Worm (Caenorhabditis elegans) whole organism, L4 larva: ENCODE measurements around the gene fbxl-5.

Experiments
- F10B5.3 ChIP-seq: sonication (generic microtip); optimal IDR thresholded peaks from 2 replicates; lab custom pipeline; 2016; ENCODE audit warnings: mild to moderate bottlenecking, missing genetic modification characterization, missing compliant biosample characterization
- F37D6.2 ChIP-seq: sonication (generic microtip); optimal IDR thresholded peaks from 2 replicates; lab custom pipeline; 2016; ENCODE audit warnings: mild to moderate bottlenecking, missing genetic modification characterization, missing compliant biosample characterization
- T20F7.1 ChIP-seq: fragments of 200-800 bp; sonication (Bioruptor generic); optimal IDR thresholded peaks from 2 replicates; lab custom pipeline; 2018; ENCODE audit warnings: mild to moderate bottlenecking, missing genetic modification characterization, missing compliant biosample characterization
- T26A8.4 ChIP-seq: fragments of 200-800 bp; sonication (Bioruptor generic); IDR thresholded peaks from 2 replicates; pipeline ENCODE4 v1.3.6; 2022; ENCODE audit warnings: missing genetic modification characterization, missing compliant biosample characterization
- ZK337.2 ChIP-seq: fragments of 200-800 bp; sonication (Bioruptor generic); IDR thresholded peaks from 2 replicates; pipeline ENCODE4 v1.3.6; 2022; ENCODE audit warnings: missing genetic modification reagents, missing genetic modification characterization, missing compliant biosample characterization
- aha-1 ChIP-seq: fragments of 150-350 bp; peaks from one replicate; lab custom pipeline; 2014; ENCODE audit warnings: missing biosample characterization, missing genetic modification characterization
- aly-2 ChIP-seq: sonication (generic microtip); optimal IDR thresholded peaks from 2 replicates; lab custom pipeline; 2018; ENCODE audit warnings: missing biosample characterization, missing genetic modification characterization
- ama-1 ChIP-seq: fragments of 150-350 bp; optimal IDR thresholded peaks from 2 replicates; lab custom pipeline; 2014; ENCODE audit warnings: inconsistent platforms, mixed read lengths
- arid-1 ChIP-seq: fragments of 200-800 bp; sonication (Bioruptor generic); conservative IDR thresholded peaks from 2 replicates; pipeline ENCODE4 v1.3.6; 2022; ENCODE audit warnings: missing genetic modification reagents, missing genetic modification characterization, missing compliant biosample characterization
- ceh-28 ChIP-seq: fragments of 150-350 bp; optimal IDR thresholded peaks from 2 replicates; lab custom pipeline; 2014; ENCODE audit warnings: missing biosample characterization, missing genetic modification reagents, missing genetic modification characterization
- ceh-44 ChIP-seq: fragments of 200-800 bp; sonication (Bioruptor generic); IDR thresholded peaks from 2 replicates; pipeline ENCODE4 v1.3.6; 2022; ENCODE audit warnings: missing genetic modification reagents, missing genetic modification characterization, missing compliant biosample characterization
- ceh-82 ChIP-seq: sonication (generic microtip); optimal IDR thresholded peaks from 2 replicates; lab custom pipeline; 2017; ENCODE audit warnings: missing biosample characterization, missing genetic modification characterization
- ces-1 ChIP-seq: fragments of 150-350 bp; sonication (generic microtip); optimal IDR thresholded peaks from 4 replicates; lab custom pipeline; 2014; ENCODE audit warnings: missing biosample characterization, missing genetic modification reagents, missing genetic modification characterization
- cey-2 ChIP-seq: sonication (generic microtip); optimal IDR thresholded peaks from 3 replicates; lab custom pipeline; 2017; ENCODE audit warnings: missing genetic modification characterization, mild to moderate bottlenecking, missing compliant biosample characterization, antibody characterized with exemption, borderline replicate concordance; ENCODE audit not compliant: insufficient read depth
- daf-12 ChIP-seq: fragments of 150-350 bp; optimal IDR thresholded peaks from 2 replicates; lab custom pipeline; 2014; ENCODE audit warnings: missing biosample characterization, missing genetic modification reagents, missing genetic modification characterization
- dmd-8 ChIP-seq: fragments of 200-800 bp; sonication (Bioruptor generic); IDR thresholded peaks from 2 replicates; pipeline ENCODE4 v1.3.6; 2022; ENCODE audit warnings: missing genetic modification characterization, missing compliant biosample characterization
- duxl-1 ChIP-seq: sonication (generic microtip); optimal IDR thresholded peaks from 2 replicates; lab custom pipeline; 2016; ENCODE audit warnings: mild to moderate bottlenecking, missing genetic modification characterization, moderate library complexity, missing compliant biosample characterization; ENCODE audit not compliant: poor library complexity
- egl-27 ChIP-seq: sonication (generic microtip); optimal IDR thresholded peaks from 3 replicates; lab custom pipeline; 2017; ENCODE audit warnings: missing biosample characterization, missing genetic modification reagents, missing genetic modification characterization
- gei-8 ChIP-seq: fragments of 200-800 bp; sonication (Bioruptor generic); optimal IDR thresholded peaks from 2 replicates; lab custom pipeline; 2018; ENCODE audit warnings: mild to moderate bottlenecking, missing genetic modification characterization, missing compliant biosample characterization
- hlh-11 ChIP-seq: fragments of 200-800 bp; sonication (Bioruptor generic); optimal IDR thresholded peaks from 2 replicates; lab custom pipeline; 2018; ENCODE audit warnings: mild to moderate bottlenecking, missing genetic modification characterization, missing compliant biosample characterization
- hlh-30 ChIP-seq: sonication (generic microtip); optimal IDR thresholded peaks from 2 replicates; lab custom pipeline; 2017; ENCODE audit warnings: antibody characterized with exemption, mild to moderate bottlenecking, missing genetic modification characterization, missing compliant biosample characterization; ENCODE audit not compliant: insufficient read depth
- hmg-1.1 ChIP-seq: fragments of 200-800 bp; sonication (Bioruptor generic); IDR thresholded peaks from 2 replicates; pipeline ENCODE4 v1.3.6; 2022; ENCODE audit warnings: missing genetic modification reagents, missing genetic modification characterization, missing compliant biosample characterization
- lin-13 ChIP-seq: fragments of 150-350 bp; optimal IDR thresholded peaks from 2 replicates; lab custom pipeline; 2014; ENCODE audit warnings: missing biosample characterization, missing genetic modification reagents, missing genetic modification characterization
- lin-29 ChIP-seq: fragments of 200-800 bp; sonication (Bioruptor generic); IDR thresholded peaks from 2 replicates; pipeline ENCODE4 v1.3.6; 2022; ENCODE audit warnings: missing genetic modification reagents, missing genetic modification characterization, missing compliant biosample characterization
- lin-38 ChIP-seq: fragments of 200-800 bp; sonication (Bioruptor generic); IDR thresholded peaks from 2 replicates; pipeline ENCODE4 v1.3.6; 2022; ENCODE audit warnings: missing genetic modification reagents, missing genetic modification characterization, missing compliant biosample characterization
- lin-39 ChIP-seq: fragments of 150-350 bp; optimal IDR thresholded peaks from 2 replicates; lab custom pipeline; 2014; ENCODE audit warnings: missing biosample characterization, missing genetic modification reagents, missing genetic modification characterization
- lsy-2 ChIP-seq, 2 experiments: fragments of 150-350 bp in 1 of 2; sonication (generic microtip) in 1 of 2; optimal IDR thresholded peaks; 2 replicates each; lab custom pipeline; 2014 to 2017; ENCODE audit warnings: missing biosample characterization in 2 of 2, missing genetic modification characterization in 2 of 2
- mdl-1 ChIP-seq, 2 experiments: fragments of 150-350 bp in 1 of 2; sonication (generic microtip) in 1 of 2; optimal IDR thresholded peaks; 2 replicates each; lab custom pipeline; 2014 to 2017; ENCODE audit warnings: missing biosample characterization in 2 of 2, missing genetic modification characterization in 2 of 2
- mep-1 ChIP-seq: fragments of 150-350 bp; sonication (generic microtip); optimal IDR thresholded peaks from 3 replicates; lab custom pipeline; 2014; ENCODE audit warnings: missing biosample characterization, missing genetic modification characterization
- mxl-3 ChIP-seq: fragments of 200-800 bp; sonication (Bioruptor generic); optimal IDR thresholded peaks from 2 replicates; lab custom pipeline; 2018; ENCODE audit warnings: mild to moderate bottlenecking, missing genetic modification characterization, missing compliant biosample characterization
- nhr-11 ChIP-seq: fragments of 150-350 bp; optimal IDR thresholded peaks from 2 replicates; lab custom pipeline; 2014; ENCODE audit warnings: missing biosample characterization, missing genetic modification characterization
- nhr-111 ChIP-seq: fragments of 200-800 bp; sonication (Bioruptor generic); optimal IDR thresholded peaks from 2 replicates; lab custom pipeline; 2018; ENCODE audit warnings: mild to moderate bottlenecking, missing genetic modification characterization, missing compliant biosample characterization
- nhr-237 ChIP-seq: sonication (generic microtip); optimal IDR thresholded peaks from 2 replicates; lab custom pipeline; 2017; ENCODE audit warnings: missing biosample characterization, missing genetic modification characterization
- nhr-25 ChIP-seq: sonication (generic microtip); optimal IDR thresholded peaks from 2 replicates; lab custom pipeline; 2017; ENCODE audit warnings: missing genetic modification characterization, mild to moderate bottlenecking, missing compliant biosample characterization, antibody characterized with exemption, moderate library complexity, borderline replicate concordance; ENCODE audit not compliant: insufficient read depth
- nhr-28 ChIP-seq: fragments of 150-350 bp; optimal IDR thresholded peaks from 2 replicates; lab custom pipeline; 2014; ENCODE audit warnings: missing biosample characterization, missing genetic modification characterization
- nhr-48 ChIP-seq: sonication (generic microtip); optimal IDR thresholded peaks from 2 replicates; lab custom pipeline; 2016; ENCODE audit warnings: mild to moderate bottlenecking, missing genetic modification characterization, missing compliant biosample characterization
- nhr-76 ChIP-seq: fragments of 150-350 bp; optimal IDR thresholded peaks from 2 replicates; lab custom pipeline; 2014; ENCODE audit warnings: missing biosample characterization, missing genetic modification characterization
- pha-4 ChIP-seq, 2 experiments: fragments of 150-350 bp in 1 of 2; fragments of 200-800 bp in 1 of 2; sonication (Bioruptor generic) in 1 of 2; IDR thresholded peaks in 1 of 2; optimal IDR thresholded peaks in 1 of 2; 2 replicates each; pipeline versions ENCODE4 v1.3.6 to Lab custom; 2014 to 2022; ENCODE audit warnings: missing genetic modification characterization in 2 of 2, missing genetic modification reagents in 2 of 2, missing biosample characterization in 1 of 2, missing compliant biosample characterization in 1 of 2
- php-3 ChIP-seq: fragments of 200-800 bp; sonication (Bioruptor generic); IDR thresholded peaks from 2 replicates; pipeline ENCODE4 v1.3.6; 2022; ENCODE audit warnings: missing genetic modification reagents, missing genetic modification characterization, missing compliant biosample characterization
- rbr-2 ChIP-seq: sonication (generic microtip); optimal IDR thresholded peaks from 2 replicates; lab custom pipeline; 2016; ENCODE audit warnings: missing genotype, missing genetic modification characterization, missing compliant biosample characterization
- sdz-12 ChIP-seq: fragments of 200-800 bp; sonication (Bioruptor generic); optimal IDR thresholded peaks from 2 replicates; lab custom pipeline; 2018; ENCODE audit warnings: mild to moderate bottlenecking, missing genetic modification characterization, missing compliant biosample characterization
- skn-1 ChIP-seq: fragments of 150-350 bp; optimal IDR thresholded peaks from 2 replicates; lab custom pipeline; 2014; ENCODE audit warnings: missing biosample characterization, missing genetic modification characterization
- snpc-1.2 ChIP-seq: fragments of 200-800 bp; sonication (Bioruptor generic); IDR thresholded peaks from 2 replicates; pipeline ENCODE4 v1.3.6; 2022; ENCODE audit warnings: missing genetic modification reagents, missing genetic modification characterization, missing compliant biosample characterization
- spr-1 ChIP-seq: sonication (generic microtip); optimal IDR thresholded peaks from 2 replicates; lab custom pipeline; 2016; ENCODE audit warnings: mild to moderate bottlenecking, missing genetic modification characterization, missing compliant biosample characterization
- tra-1 ChIP-seq: fragments of 200-800 bp; sonication (Bioruptor generic); IDR thresholded peaks from 2 replicates; pipeline ENCODE4 v1.3.6; 2022; ENCODE audit warnings: missing genetic modification reagents, missing genetic modification characterization, missing compliant biosample characterization
- zfp-2 ChIP-seq: sonication (generic microtip); optimal IDR thresholded peaks from 2 replicates; lab custom pipeline; 2016; ENCODE audit warnings: mild to moderate bottlenecking, missing genetic modification characterization, missing compliant biosample characterization

Gene fbxl-5

DNA sequence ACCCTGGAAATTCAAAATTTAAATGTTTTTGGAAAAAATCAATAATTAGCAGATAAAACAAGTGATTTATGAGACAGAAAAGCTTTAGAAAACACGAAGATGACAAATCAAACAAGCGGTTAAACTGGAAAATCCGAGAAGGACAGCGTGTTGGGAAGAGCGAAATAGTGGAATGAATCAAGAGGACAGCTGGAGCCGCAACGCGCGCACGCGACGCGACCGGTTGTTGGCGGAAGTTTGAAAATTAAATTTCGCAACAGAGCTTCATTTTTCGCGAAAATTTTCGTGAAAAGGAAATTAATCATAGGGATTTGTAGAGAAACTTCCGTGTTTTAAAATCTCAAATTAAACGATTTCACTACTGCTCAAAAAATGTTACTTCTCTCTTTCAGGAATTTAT is 7.8 kb upstream of the fbxl-5 start, which contains the start of gene clic-1 (continued):
- TF ChIP-seq mxl-3 (GFP tag; lab: Kevin White, UChicago) (peak; percentile 48), nhr-76 (tag; lab: Kevin White, UChicago) (no peak), arid-1 (no peak), dmd-8 (GFP tag; lab: Robert Waterston, UW) (no peak), snpc-1.2 (no peak), gei-8 (GFP tag; lab: Kevin White, UChicago) (no peak), zfp-2 (tag; lab: Kevin White, UChicago) (no peak), F37D6.2 (tag; lab: Kevin White, UChicago) (no peak), aly-2 (tag; lab: Kevin White, UChicago) (no peak), mdl-1 (tag; optimal IDR thresholded peaks at IDR 0.05; lab: Kevin White, UChicago) (peak in 1 of 2 experiments; percentile 37), php-3 (0 out of 2 replicates have a peak, but pooled peaks have one; percentile 8), ces-1 (GFP tag; lab: Kevin White, UChicago) (no peak), mep-1 (tag; lab: Kevin White, UChicago) (peak; percentile 33), lsy-2 (tag; optimal IDR thresholded peaks at IDR 0.05; lab: Kevin White, UChicago) (peak in 1 of 2 experiments; percentile 70), cey-2 (no peak), spr-1 (tag; lab: Kevin White, UChicago) (no peak), hmg-1.1 (GFP tag; lab: Robert Waterston, UW) (peak; percentile 59; the same call in 1 of the 2 replicates), F10B5.3 (tag; lab: Kevin White, UChicago) (no peak), lin-13 (no peak), nhr-28 (peak; percentile 65), lin-39 (tag; lab: Kevin White, UChicago) (no peak), aha-1 (tag; lab: Kevin White, UChicago) (peak; percentile 22), ama-1 (lab: Kevin White, UChicago) (peak; percentile 36), skn-1 (tag; lab: Kevin White, UChicago) (no peak), daf-12 (tag; lab: Kevin White, UChicago) (no peak), ZK337.2 (no peak), lin-29 (GFP tag; lab: Robert Waterston, UW) (no peak), sdz-12 (GFP tag; lab: Kevin White, UChicago) (no peak), rbr-2 (peak; percentile 52), duxl-1 (tag; lab: Kevin White, UChicago) (no peak), ceh-82 (tag; lab: Kevin White, UChicago) (no peak), tra-1 (GFP tag; lab: Robert Waterston, UW) (no peak), T20F7.1 (no peak), nhr-237 (no peak), T26A8.4 (GFP tag; lab: Robert Waterston, UW) (no peak), egl-27 (tag; lab: Kevin White, UChicago) (no peak), nhr-11 (tag; lab: Kevin White, UChicago) (no peak)

DNA sequence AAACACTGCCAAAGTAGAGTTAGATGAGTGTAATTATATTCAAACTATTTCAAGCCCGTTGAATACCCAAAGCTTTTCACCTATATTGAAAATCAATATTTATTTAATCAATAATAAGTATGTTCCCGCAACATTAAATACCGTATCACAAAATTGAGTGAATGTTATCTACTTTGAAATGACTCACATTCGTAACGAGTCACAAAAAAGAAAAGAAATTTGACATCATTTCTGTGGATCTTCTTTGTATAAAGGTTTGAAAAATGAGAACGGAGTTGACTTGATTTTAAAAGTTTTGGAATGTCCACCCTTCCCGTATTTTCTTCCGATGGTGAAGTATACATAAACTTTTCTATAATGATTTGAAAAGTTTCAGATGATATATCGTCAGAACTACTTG is 7.4 kb upstream of the fbxl-5 start, which contains the start of gene srr-10:
srr-10 (plus strand) TSS at position 301 of the 400 bp plus-strand sequence.
- TF ChIP-seq nhr-48 (tag; lab: Kevin White, UChicago), result no peak
- no peak for TF ChIP-seq nhr-111 (GFP tag; lab: Kevin White, UChicago)
- no peak for TF ChIP-seq dmd-8 (GFP tag; lab: Robert Waterston, UW)
- TF ChIP-seq pha-4 (GFP tag; IDR thresholded peaks at IDR 0.05; lab: Robert Waterston, UW), result no peak
- TF ChIP-seq pha-4 (tag; optimal IDR thresholded peaks at IDR 0.05; lab: Kevin White, UChicago), result no peak
- TF ChIP-seq ceh-28, result no peak
- no peak for TF ChIP-seq nhr-25 (tag; lab: Kevin White, UChicago)
- no peak for TF ChIP-seq lin-38 (GFP tag; lab: Robert Waterston, UW)
- no peak for TF ChIP-seq ceh-44 (GFP tag; lab: Robert Waterston, UW)
- TF ChIP-seq duxl-1 (tag; lab: Kevin White, UChicago), result no peak
- TF ChIP-seq hlh-30 (tag; lab: Kevin White, UChicago), result no peak
- no peak for TF ChIP-seq arid-1
- TF ChIP-seq tra-1 (GFP tag; lab: Robert Waterston, UW), result no peak
- TF ChIP-seq hlh-11 (tag; lab: Kevin White, UChicago), result no peak
- no peak for TF ChIP-seq daf-12 (tag; lab: Kevin White, UChicago)
